Worm (Caenorhabditis elegans) whole organism, early embryonic: Measurements from ENCODE around the gene srh-243.

ENCODE experiments used
- B0310.2 ChIP-seq: sonication (generic microtip); optimal IDR thresholded peaks from 2 replicates; lab custom pipeline; 2016; ENCODE audit warnings: mild to moderate bottlenecking, missing genetic modification characterization, missing compliant biosample characterization
- F13C5.2 ChIP-seq: sonication (generic microtip); optimal IDR thresholded peaks from 2 replicates; lab custom pipeline; 2017; ENCODE audit warnings: mild to moderate bottlenecking, missing genetic modification characterization, inconsistent platforms, missing compliant biosample characterization
- aly-1 ChIP-seq: sonication (generic microtip); optimal IDR thresholded peaks from 2 replicates; lab custom pipeline; 2016; ENCODE audit warnings: missing genetic modification characterization, missing compliant biosample characterization
- ama-1 ChIP-seq: fragments of 150-350 bp; optimal IDR thresholded peaks from 2 replicates; lab custom pipeline; 2014
- ceh-13 ChIP-seq: fragments of 200-800 bp; sonication (Bioruptor generic); optimal IDR thresholded peaks from 2 replicates; lab custom pipeline; 2018; ENCODE audit warnings: mild to moderate bottlenecking, missing genetic modification characterization, missing compliant biosample characterization
- ceh-36 ChIP-seq: sonication (generic microtip); optimal IDR thresholded peaks from 2 replicates; lab custom pipeline; 2016; ENCODE audit warnings: missing genetic modification characterization, inconsistent platforms, missing compliant biosample characterization
- ets-7 ChIP-seq: sonication (generic microtip); optimal IDR thresholded peaks from 2 replicates; lab custom pipeline; 2016; ENCODE audit warnings: missing genotype, missing genetic modification characterization, missing compliant biosample characterization
- flt-1 ChIP-seq: fragments of 200-800 bp; sonication (Bioruptor generic); IDR thresholded peaks from 2 replicates; pipeline ENCODE4 v1.3.6; 2022; ENCODE audit warnings: missing genetic modification characterization, missing compliant biosample characterization
- hmbx-1 ChIP-seq: sonication (generic microtip); optimal IDR thresholded peaks from 2 replicates; lab custom pipeline; 2016; ENCODE audit warnings: mild to moderate bottlenecking, missing genetic modification characterization, missing compliant biosample characterization
- hmg-4 ChIP-seq: fragments of 200-800 bp; sonication (Bioruptor generic); optimal IDR thresholded peaks from 2 replicates; lab custom pipeline; 2018; ENCODE audit warnings: mild to moderate bottlenecking, missing genetic modification characterization, missing compliant biosample characterization
- hnd-1 ChIP-seq: sonication (generic microtip); optimal IDR thresholded peaks from 2 replicates; lab custom pipeline; 2016; ENCODE audit warnings: missing genetic modification characterization, missing compliant biosample characterization
- pes-1 ChIP-seq: fragments of 200-800 bp; sonication (Bioruptor generic); IDR thresholded peaks from 2 replicates; pipeline ENCODE4 v1.3.6; 2022; ENCODE audit warnings: missing genetic modification reagents, missing genetic modification characterization, missing compliant biosample characterization
- scrt-1 ChIP-seq: fragments of 200-800 bp; sonication (Bioruptor generic); IDR thresholded peaks from 2 replicates; pipeline ENCODE4 v1.3.6; 2022; ENCODE audit warnings: missing genetic modification characterization, missing compliant biosample characterization
- sea-1 ChIP-seq: fragments of 200-800 bp; sonication (Bioruptor generic); conservative IDR thresholded peaks from 2 replicates; pipeline ENCODE4 v1.3.6; 2022; ENCODE audit warnings: missing genetic modification characterization, missing compliant biosample characterization
- tbx-11 ChIP-seq: fragments of 200-800 bp; sonication (Bioruptor generic); IDR thresholded peaks from 2 replicates; pipeline ENCODE4 v1.3.6; 2022; ENCODE audit warnings: missing genetic modification characterization, missing compliant biosample characterization
- tbx-37 ChIP-seq: fragments of 200-800 bp; sonication (Bioruptor generic); conservative IDR thresholded peaks from 2 replicates; pipeline ENCODE4 v1.3.6; 2022; ENCODE audit warnings: missing genetic modification reagents, missing genetic modification characterization, missing compliant biosample characterization
- tra-4 ChIP-seq: sonication (generic microtip); optimal IDR thresholded peaks from 2 replicates; lab custom pipeline; 2017; ENCODE audit warnings: missing genetic modification characterization, missing compliant biosample characterization

Gene srh-243

ce11 chrV:2845771-2846170 is 24.5 kb upstream of the srh-243 start, which contains the start of gene srj-44:
Gene srj-44 (minus strand): TSS chrV:2845871.
- TF ChIP-seq ceh-36: no peak
- TF ChIP-seq F13C5.2 (tag; lab: Kevin White, UChicago): no peak
- no peak for TF ChIP-seq ceh-13 (GFP tag; lab: Kevin White, UChicago)
- TF ChIP-seq hmg-4 (GFP tag; lab: Kevin White, UChicago): no peak
- TF ChIP-seq flt-1 (GFP tag; lab: Robert Waterston, UW): no peak
- TF ChIP-seq tbx-11 (GFP tag; lab: Robert Waterston, UW): no peak
- no peak for TF ChIP-seq hmbx-1 (tag; lab: Kevin White, UChicago)
- TF ChIP-seq pes-1 (GFP tag; lab: Robert Waterston, UW): no peak
- TF ChIP-seq tra-4 (tag; lab: Kevin White, UChicago): no peak
- no peak for TF ChIP-seq tbx-37
- no peak for TF ChIP-seq B0310.2 (tag; lab: Kevin White, UChicago)
- TF ChIP-seq scrt-1 (GFP tag; lab: Robert Waterston, UW): no peak
- TF ChIP-seq sea-1: no peak
- no peak for TF ChIP-seq ets-7 (tag; lab: Kevin White, UChicago)
- no peak for TF ChIP-seq ama-1 (lab: Kevin White, UChicago)
- TF ChIP-seq aly-1: no peak
- no peak for TF ChIP-seq hnd-1

- TF ChIP-seq scrt-1 (GFP tag; lab: Robert Waterston, UW): no peak
- no peak for TF ChIP-seq hmg-4 (GFP tag; lab: Kevin White, UChicago)
- no peak for TF ChIP-seq tra-4 (tag; lab: Kevin White, UChicago)
- TF ChIP-seq sea-1: no peak
- no peak for TF ChIP-seq pes-1 (GFP tag; lab: Robert Waterston, UW)
- no peak for TF ChIP-seq ceh-13 (GFP tag; lab: Kevin White, UChicago)
- no peak for TF ChIP-seq aly-1
- TF ChIP-seq tbx-11 (GFP tag; lab: Robert Waterston, UW): no peak
- TF ChIP-seq ceh-36: no peak
- TF ChIP-seq hmbx-1 (tag; lab: Kevin White, UChicago): no peak
- TF ChIP-seq hnd-1: no peak
- no peak for TF ChIP-seq B0310.2 (tag; lab: Kevin White, UChicago)
- TF ChIP-seq ets-7 (tag; lab: Kevin White, UChicago): no peak
- TF ChIP-seq tbx-37: no peak
- no peak for TF ChIP-seq F13C5.2 (tag; lab: Kevin White, UChicago)
- TF ChIP-seq flt-1 (GFP tag; lab: Robert Waterston, UW): no peak
- TF ChIP-seq ama-1 (lab: Kevin White, UChicago): no peak
Measured at ce11 chrV:2848290-2848937, 21.8 kb upstream of the srh-243 start, which contains the start of gene srj-49. Gene srj-49 (minus strand): TSS chrV:2848340.

- TF ChIP-seq tra-4 (tag; lab: Kevin White, UChicago) (no peak), hnd-1 (no peak), tbx-37 (no peak), scrt-1 (GFP tag; lab: Robert Waterston, UW) (no peak), hmg-4 (GFP tag; lab: Kevin White, UChicago) (no peak), hmbx-1 (tag; lab: Kevin White, UChicago) (no peak), aly-1 (no peak)
Measured at ce11 chrV:2849071-2849470, 21.2 kb upstream of the srh-243 start, which contains the start of gene ugt-53. Gene ugt-53 (plus strand): TSS chrV:2849343.

ce11 chrV:2855473-2855872 is 14.8 kb upstream of the srh-243 start, which contains the start of gene srj-57:
Gene srj-57 (minus strand): TSS chrV:2855573.
- TF ChIP-seq tra-4 (tag; lab: Kevin White, UChicago) (no peak), aly-1 (no peak), hmbx-1 (tag; lab: Kevin White, UChicago) (no peak), tbx-11 (GFP tag; lab: Robert Waterston, UW) (no peak), tbx-37 (no peak), F13C5.2 (tag; lab: Kevin White, UChicago) (no peak), ets-7 (tag; lab: Kevin White, UChicago) (no peak), sea-1 (no peak), ceh-36 (no peak), ceh-13 (GFP tag; lab: Kevin White, UChicago) (no peak), B0310.2 (tag; lab: Kevin White, UChicago) (no peak)

- TF ChIP-seq F13C5.2 (tag; lab: Kevin White, UChicago): no peak
- TF ChIP-seq ceh-13 (GFP tag; lab: Kevin White, UChicago): no peak
- no peak for TF ChIP-seq hmg-4 (GFP tag; lab: Kevin White, UChicago)
- TF ChIP-seq tra-4 (tag; lab: Kevin White, UChicago): no peak
- no peak for TF ChIP-seq sea-1
- TF ChIP-seq hmbx-1 (tag; lab: Kevin White, UChicago): no peak
- TF ChIP-seq aly-1: no peak
- TF ChIP-seq scrt-1 (GFP tag; lab: Robert Waterston, UW): no peak
- no peak for TF ChIP-seq tbx-37
- TF ChIP-seq ets-7 (tag; lab: Kevin White, UChicago): no peak
- TF ChIP-seq ceh-36: no peak
- TF ChIP-seq flt-1 (GFP tag; lab: Robert Waterston, UW): no peak
Measured at ce11 chrV:2857842-2858241, 12.4 kb upstream of the srh-243 start, which contains the start of gene srj-55. Gene srj-55 (minus strand): TSS chrV:2857942.

- no peak for TF ChIP-seq tbx-37
- no peak for TF ChIP-seq aly-1
- no peak for TF ChIP-seq hnd-1
- no peak for TF ChIP-seq ceh-36
- no peak for TF ChIP-seq scrt-1 (GFP tag; lab: Robert Waterston, UW)
- no peak for TF ChIP-seq ama-1 (lab: Kevin White, UChicago)
- TF ChIP-seq pes-1 (GFP tag; lab: Robert Waterston, UW): no peak
- no peak for TF ChIP-seq hmg-4 (GFP tag; lab: Kevin White, UChicago)
- TF ChIP-seq tbx-11 (GFP tag; lab: Robert Waterston, UW): no peak
- no peak for TF ChIP-seq tra-4 (tag; lab: Kevin White, UChicago)
Measured at ce11 chrV:2859738-2860137, 10.5 kb upstream of the srh-243 start, which contains the start of gene srj-54. Gene srj-54 (minus strand): TSS chrV:2859838.

ce11 chrV:2861505-2861904 is 8.7 kb upstream of the srh-243 start, which contains the start of gene srh-270:
Gene srh-270 (minus strand): TSS chrV:2861605.
- TF ChIP-seq hmbx-1 (tag; lab: Kevin White, UChicago): no peak
- no peak for TF ChIP-seq scrt-1 (GFP tag; lab: Robert Waterston, UW)
- TF ChIP-seq aly-1: no peak
- TF ChIP-seq hmg-4 (GFP tag; lab: Kevin White, UChicago): no peak
- no peak for TF ChIP-seq ceh-36
- TF ChIP-seq pes-1 (GFP tag; lab: Robert Waterston, UW): no peak
- TF ChIP-seq hnd-1: no peak
